Fruit fly (Drosophila melanogaster): Measurements from ENCODE around the gene CG3982.

CG3982 gene

DNA sequence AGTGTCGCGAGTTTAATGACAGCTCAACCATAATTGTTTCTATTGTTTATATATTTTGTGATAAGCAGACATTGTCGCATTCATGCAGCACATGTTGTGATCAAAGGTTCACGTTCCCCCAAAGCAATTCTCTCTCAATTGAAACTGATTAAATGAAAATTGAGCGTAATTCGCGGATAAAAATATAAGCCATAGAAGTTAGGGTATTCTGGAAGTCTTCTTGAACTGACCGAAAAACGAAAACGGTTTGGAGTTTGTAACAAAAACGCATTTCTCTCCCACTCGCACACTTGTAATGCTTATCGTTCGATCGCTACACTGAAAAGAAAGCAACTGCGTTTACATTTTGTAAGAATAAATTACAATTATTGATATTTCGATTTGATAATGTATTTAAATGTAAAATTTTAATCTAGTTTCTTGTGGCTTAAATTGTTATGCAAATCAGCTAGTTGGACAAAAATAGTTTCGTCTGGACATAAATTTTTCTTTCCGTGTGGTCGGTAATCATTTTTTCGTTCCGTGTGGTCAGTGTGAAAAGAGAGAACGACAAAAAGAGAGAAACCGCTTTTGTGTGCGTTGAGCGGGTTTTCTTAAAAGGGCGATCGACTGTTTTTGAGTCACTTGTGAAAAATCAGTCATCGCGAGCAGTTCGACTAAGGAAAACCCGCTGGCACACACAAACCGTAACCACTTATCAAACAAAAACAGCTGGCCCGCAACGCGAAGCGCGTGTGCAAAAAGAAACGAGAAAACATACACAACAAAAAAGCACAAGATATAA, 5.6 kb upstream of the CG3982 start, which contains the start of gene aay (continued):
- TF ChIP-seq eve (GFP tag; optimal IDR thresholded peaks at IDR 0.05) (peak; percentile 88 to 99), CG10274 (GFP tag; optimal IDR thresholded peaks at IDR 0.05) (peak; percentile 92), CG8281 (tag; optimal IDR thresholded peaks at IDR 0.05) (peak; percentile 94), CG11696 (GFP tag; IDR thresholded peaks at IDR 0.05) (peak; percentile 94), Mrtf (GFP tag; IDR thresholded peaks at IDR 0.05) (peak; percentile 97), sr (GFP tag; IDR thresholded peaks at IDR 0.05) (peak; percentile 94), Drgx (GFP tag; IDR thresholded peaks at IDR 0.05) (peak; percentile 98), MBD-R2 (GFP tag; IDR thresholded peaks at IDR 0.05) (peak; percentile 94), amos (GFP tag; IDR thresholded peaks at IDR 0.05; ENCODE audit: partially characterized antibody) (no peak), CG14965 (GFP tag; optimal IDR thresholded peaks at IDR 0.05; ENCODE audit: borderline replicate concordance) (peak; percentile 81), CG3995 (GFP tag; optimal IDR thresholded peaks at IDR 0.05) (peak; percentile 82), CG17912 (GFP tag; optimal IDR thresholded peaks at IDR 0.05) (peak; percentile 79), bbx (GFP tag; IDR thresholded peaks at IDR 0.05; ENCODE audit: partially characterized antibody) (0 out of 2 replicates have a peak, but pooled peaks have one; percentile 40), repo (GFP tag; optimal IDR thresholded peaks at IDR 0.05) (peak; percentile 95), CG1024 (GFP tag; IDR thresholded peaks at IDR 0.05) (peak; percentile 95), CG11093 (GFP tag; IDR thresholded peaks at IDR 0.05) (peak; percentile 97), Rfx (GFP tag; IDR thresholded peaks at IDR 0.05) (peak; percentile 99), her (GFP tag; optimal IDR thresholded peaks at IDR 0.05) (peak; percentile 88), CG10543 (GFP tag; optimal IDR thresholded peaks at IDR 0.05) (peak; percentile 97), Xrp1 (GFP tag; IDR thresholded peaks at IDR 0.05) (peak; percentile 99), Neu2 (GFP tag; optimal IDR thresholded peaks at IDR 0.05; ENCODE audit: borderline replicate concordance) (peak; percentile 93), gt (GFP tag; IDR thresholded peaks at IDR 0.05) (peak; percentile 96), CG2712 (tag; optimal IDR thresholded peaks at IDR 0.05) (peak; percentile 100), Dref (GFP tag; IDR thresholded peaks at IDR 0.05) (peak; percentile 40), CG17328 (GFP tag; IDR thresholded peaks at IDR 0.05) (peak; percentile 99), CG14050 (GFP tag; IDR thresholded peaks at IDR 0.05) (peak; percentile 97), CG3838 (GFP tag; optimal IDR thresholded peaks at IDR 0.05) (peak; percentile 97), otp (GFP tag; IDR thresholded peaks at IDR 0.05) (peak; percentile 97), klu (GFP tag; IDR thresholded peaks at IDR 0.05) (peak; percentile 97), CG3407 (GFP tag; optimal IDR thresholded peaks at IDR 0.05) (peak; percentile 98), bigmax (GFP tag; optimal IDR thresholded peaks at IDR 0.05) (peak; percentile 82), Mad (GFP tag; optimal IDR thresholded peaks at IDR 0.05) (peak; percentile 99), Awh (GFP tag; IDR thresholded peaks at IDR 0.05) (peak; percentile 97), CG6683 (GFP tag; optimal IDR thresholded peaks at IDR 0.05) (peak; percentile 97), CG10366 (GFP tag; IDR thresholded peaks at IDR 0.05) (peak; percentile 98), D19B (GFP tag; optimal IDR thresholded peaks at IDR 0.05) (peak; percentile 92), CrebB (tag; optimal IDR thresholded peaks at IDR 0.05) (peak; percentile 99), jumu (GFP tag; optimal IDR thresholded peaks at IDR 0.05) (peak; percentile 96), tgo (GFP tag; IDR thresholded peaks at IDR 0.05) (peak; percentile 98), wek (GFP tag; optimal IDR thresholded peaks at IDR 0.05) (peak; percentile 92), emc (GFP tag; optimal IDR thresholded peaks at IDR 0.05) (peak; percentile 94), ham (GFP tag; IDR thresholded peaks at IDR 0.05) (peak; percentile 92), nerfin-1 (tag; optimal IDR thresholded peaks at IDR 0.05) (peak; percentile 98), CG1233 (GFP tag; optimal IDR thresholded peaks at IDR 0.05) (peak; percentile 99), CG3163 (GFP tag; optimal IDR thresholded peaks at IDR 0.05) (peak; percentile 89), Oaz (GFP tag; IDR thresholded peaks at IDR 0.05) (peak; percentile 96), CG10209 (GFP tag; optimal IDR thresholded peaks at IDR 0.05) (peak; percentile 99), zfh2 (GFP tag; optimal IDR thresholded peaks at IDR 0.05) (peak; percentile 96), CG9932 (GFP tag; IDR thresholded peaks at IDR 0.05) (peak; percentile 97), CG6854 (GFP tag; optimal IDR thresholded peaks at IDR 0.05) (peak; percentile 98)

Measured in whole organism, embryonic.